Worm (Caenorhabditis elegans) whole organism, mixed stage, embryonic: ENCODE results near the gene F35C11.6.

Experiments used
- M03D4.4 ChIP-seq: sonication (generic microtip); optimal IDR thresholded peaks from 2 replicates; lab custom pipeline; 2017; ENCODE audit warnings: mild to moderate bottlenecking, missing genetic modification characterization, missing compliant biosample characterization
- bed-3 ChIP-seq: fragments of 200-800 bp; sonication (Bioruptor generic); optimal IDR thresholded peaks from 3 replicates; lab custom pipeline; 2018; ENCODE audit warnings: mild to moderate bottlenecking, missing genetic modification characterization, moderate library complexity, missing compliant biosample characterization
- ceh-39 ChIP-seq: fragments of 150-350 bp; optimal IDR thresholded peaks from 2 replicates; lab custom pipeline; 2014; ENCODE audit warnings: missing biosample characterization, missing genetic modification characterization
- ceh-43 ChIP-seq: fragments of 200-800 bp; sonication (Bioruptor generic); optimal IDR thresholded peaks from 2 replicates; lab custom pipeline; 2018; ENCODE audit warnings: mild to moderate bottlenecking, missing genetic modification characterization, moderate library complexity, missing compliant biosample characterization
- ceh-83 ChIP-seq: fragments of 200-800 bp; sonication (Bioruptor generic); optimal IDR thresholded peaks from 2 replicates; lab custom pipeline; 2018; ENCODE audit warnings: mild to moderate bottlenecking, missing genetic modification characterization, missing compliant biosample characterization
- ces-1 ChIP-seq: fragments of 150-350 bp; optimal IDR thresholded peaks from 2 replicates; lab custom pipeline; 2014; ENCODE audit warnings: missing biosample characterization, missing genetic modification reagents, missing genetic modification characterization
- cnd-1 ChIP-seq: fragments of 200-800 bp; sonication (Bioruptor generic); optimal IDR thresholded peaks from 2 replicates; lab custom pipeline; 2018; ENCODE audit warnings: mild to moderate bottlenecking, missing genetic modification characterization, missing compliant biosample characterization
- drap-1 ChIP-seq: fragments of 200-800 bp; sonication (Bioruptor generic); optimal IDR thresholded peaks from 3 replicates; lab custom pipeline; 2018; ENCODE audit warnings: mild to moderate bottlenecking, missing genetic modification characterization, missing compliant biosample characterization
- elt-1 ChIP-seq: sonication (generic microtip); optimal IDR thresholded peaks from 2 replicates; lab custom pipeline; 2017; ENCODE audit warnings: missing genetic modification characterization, mild to moderate bottlenecking, missing compliant biosample characterization, antibody characterized with exemption, moderate library complexity, borderline replicate concordance; ENCODE audit not compliant: insufficient read depth
- elt-3 ChIP-seq: fragments of 150-350 bp; optimal IDR thresholded peaks from 2 replicates; lab custom pipeline; 2014; ENCODE audit warnings: missing biosample characterization, missing genetic modification characterization
- flh-1 ChIP-seq: fragments of 200-800 bp; sonication (Bioruptor generic); optimal IDR thresholded peaks from 2 replicates; lab custom pipeline; 2018; ENCODE audit warnings: mild to moderate bottlenecking, missing genetic modification characterization, moderate library complexity, missing compliant biosample characterization
- ham-2 ChIP-seq: fragments of 200-800 bp; sonication (Bioruptor generic); optimal IDR thresholded peaks from 2 replicates; lab custom pipeline; 2018; ENCODE audit warnings: mild to moderate bottlenecking, missing genetic modification characterization, missing compliant biosample characterization
- hlh-1 ChIP-seq: fragments of 150-350 bp; optimal IDR thresholded peaks from 2 replicates; lab custom pipeline; 2014; ENCODE audit warnings: missing biosample characterization, missing genetic modification reagents, missing genetic modification characterization
- lin-13 ChIP-seq: fragments of 150-350 bp; optimal IDR thresholded peaks from 2 replicates; lab custom pipeline; 2014; ENCODE audit warnings: missing biosample characterization, missing genetic modification characterization
- lin-32 ChIP-seq: fragments of 200-800 bp; sonication (Bioruptor generic); optimal IDR thresholded peaks from 2 replicates; lab custom pipeline; 2018; ENCODE audit warnings: mild to moderate bottlenecking, missing genetic modification characterization, missing compliant biosample characterization
- lsy-2 ChIP-seq: fragments of 150-350 bp; optimal IDR thresholded peaks from 2 replicates; lab custom pipeline; 2014; ENCODE audit warnings: missing biosample characterization, missing genetic modification characterization
- mep-1 ChIP-seq: fragments of 150-350 bp; optimal IDR thresholded peaks from 2 replicates; lab custom pipeline; 2017; ENCODE audit warnings: missing biosample characterization, missing genetic modification reagents, missing genetic modification characterization, inconsistent platforms
- mls-2 ChIP-seq: sonication (generic microtip); optimal IDR thresholded peaks from 2 replicates; lab custom pipeline; 2016; ENCODE audit warnings: mild to moderate bottlenecking, missing genetic modification characterization, moderate library complexity, missing compliant biosample characterization
- nhr-12 ChIP-seq: fragments of 150-350 bp; optimal IDR thresholded peaks from 2 replicates; lab custom pipeline; 2014; ENCODE audit warnings: missing biosample characterization, missing genetic modification characterization
- nhr-2 ChIP-seq: fragments of 150-350 bp; optimal IDR thresholded peaks from 2 replicates; lab custom pipeline; 2014; ENCODE audit warnings: missing biosample characterization, missing genetic modification characterization
- nhr-237 ChIP-seq: fragments of 150-350 bp; optimal IDR thresholded peaks from 2 replicates; lab custom pipeline; 2014; ENCODE audit warnings: missing biosample characterization, missing genetic modification characterization
- nhr-28 ChIP-seq: fragments of 150-350 bp; optimal IDR thresholded peaks from 2 replicates; lab custom pipeline; 2014; ENCODE audit warnings: missing biosample characterization, missing genetic modification characterization
- nhr-76 ChIP-seq: sonication (generic microtip); optimal IDR thresholded peaks from 2 replicates; lab custom pipeline; 2017; ENCODE audit warnings: missing biosample characterization, missing genetic modification characterization
- pha-4 ChIP-seq: fragments of 150-350 bp; optimal IDR thresholded peaks from 2 replicates; lab custom pipeline; 2018; ENCODE audit warnings: missing biosample characterization, missing genetic modification reagents, missing genetic modification characterization
- sem-2 ChIP-seq: fragments of 200-800 bp; sonication (Bioruptor generic); optimal IDR thresholded peaks from 2 replicates; lab custom pipeline; 2018; ENCODE audit warnings: mild to moderate bottlenecking, missing genetic modification characterization, missing compliant biosample characterization
- snpc-4 ChIP-seq: fragments of 150-350 bp; optimal IDR thresholded peaks from 2 replicates; lab custom pipeline; 2014; ENCODE audit warnings: missing biosample characterization, missing genetic modification characterization
- sptf-1 ChIP-seq: sonication (generic microtip); optimal IDR thresholded peaks from 2 replicates; lab custom pipeline; 2017; ENCODE audit warnings: mild to moderate bottlenecking, missing genetic modification characterization, moderate library complexity, missing compliant biosample characterization
- tbx-8 ChIP-seq: fragments of 200-800 bp; sonication (Bioruptor generic); optimal IDR thresholded peaks from 2 replicates; lab custom pipeline; 2018; ENCODE audit warnings: mild to moderate bottlenecking, missing genetic modification characterization, moderate library complexity, missing compliant biosample characterization
- unc-120 ChIP-seq: sonication (generic microtip); optimal IDR thresholded peaks from 2 replicates; lab custom pipeline; 2017; ENCODE audit warnings: missing genetic modification characterization, missing compliant biosample characterization; ENCODE audit not compliant: poor library complexity, severe bottlenecking
- unc-39 ChIP-seq: fragments of 150-350 bp; optimal IDR thresholded peaks from 2 replicates; lab custom pipeline; 2014; ENCODE audit warnings: missing biosample characterization, missing genetic modification characterization
- unc-62 ChIP-seq: fragments of 150-350 bp; optimal IDR thresholded peaks from 2 replicates; lab custom pipeline; 2014; ENCODE audit warnings: missing biosample characterization, missing genetic modification reagents, missing genetic modification characterization
- zip-8 ChIP-seq: fragments of 150-350 bp; optimal IDR thresholded peaks from 2 replicates; lab custom pipeline; 2014; ENCODE audit warnings: missing biosample characterization, missing genetic modification characterization
- ztf-11 ChIP-seq: fragments of 150-350 bp; optimal IDR thresholded peaks from 2 replicates; lab custom pipeline; 2014; ENCODE audit warnings: missing biosample characterization, missing genetic modification characterization

Gene F35C11.6

DNA sequence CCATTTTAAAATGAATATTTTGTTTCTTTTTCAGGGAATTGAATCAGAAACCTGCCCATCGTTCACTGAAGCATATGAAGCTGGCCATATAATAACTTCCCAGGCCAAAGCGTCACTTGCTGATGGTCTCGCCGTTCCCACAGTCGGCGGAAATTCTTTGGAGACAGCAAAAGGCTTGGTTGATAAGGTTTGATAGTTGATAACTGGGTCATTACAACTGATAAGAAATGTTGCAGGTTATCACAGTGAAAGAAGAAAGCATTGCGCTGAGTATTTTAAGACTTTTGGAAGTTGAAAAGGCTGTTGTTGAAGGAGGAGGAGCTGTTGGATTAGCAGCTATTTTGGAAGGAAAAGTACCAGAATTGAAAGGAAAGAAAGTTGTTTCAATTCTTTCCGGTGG lies 7.6 kb upstream of the F35C11.6 start:
- no peak for TF ChIP-seq elt-1 (tag; lab: Kevin White, UChicago)
- TF ChIP-seq nhr-237, result no peak
- TF ChIP-seq nhr-12 (tag; lab: Kevin White, UChicago), result no peak
- no peak for TF ChIP-seq unc-39 (tag; lab: Kevin White, UChicago)
- TF ChIP-seq elt-3 (tag; lab: Kevin White, UChicago), result no peak
- TF ChIP-seq nhr-76, result no peak
- TF ChIP-seq ces-1 (GFP tag; lab: Kevin White, UChicago), result no peak
- no peak for TF ChIP-seq tbx-8 (GFP tag; lab: Kevin White, UChicago)
- no peak for TF ChIP-seq bed-3 (GFP tag; lab: Kevin White, UChicago)
- no peak for TF ChIP-seq M03D4.4 (tag; lab: Kevin White, UChicago)
- no peak for TF ChIP-seq ztf-11 (tag; lab: Kevin White, UChicago)
- no peak for TF ChIP-seq mep-1 (tag; lab: Kevin White, UChicago)
- no peak for TF ChIP-seq snpc-4 (tag; lab: Kevin White, UChicago)
- TF ChIP-seq, all 35 proteins: peak for 0

- TF ChIP-seq hlh-1 (tag; lab: Kevin White, UChicago), result no peak
- TF ChIP-seq zip-8 (tag; lab: Kevin White, UChicago), result no peak
- no peak for TF ChIP-seq flh-1 (GFP tag; lab: Kevin White, UChicago)
- no peak for TF ChIP-seq snpc-4 (tag; lab: Kevin White, UChicago)
- TF ChIP-seq ceh-43 (GFP tag; lab: Kevin White, UChicago), result no peak
- no peak for TF ChIP-seq unc-39 (tag; lab: Kevin White, UChicago)
- no peak for TF ChIP-seq elt-1 (tag; lab: Kevin White, UChicago)
- TF ChIP-seq lin-13 (tag; lab: Kevin White, UChicago), result no peak
Observed at ce11 chrII:8264619-8265018, 5.7 kb upstream of the F35C11.6 start, which contains the start of gene srdh-1. Gene srdh-1, plus strand, starts transcription at chrII:8264661.

ce11 chrII:8263562-8263961 lies 4.6 kb upstream of the F35C11.6 start:
- TF ChIP-seq ceh-43 (GFP tag; lab: Kevin White, UChicago) (no peak), tbx-8 (GFP tag; lab: Kevin White, UChicago) (no peak), flh-1 (GFP tag; lab: Kevin White, UChicago) (no peak), mls-2 (tag; lab: Kevin White, UChicago) (no peak), ztf-11 (tag; lab: Kevin White, UChicago) (no peak), zip-8 (tag; lab: Kevin White, UChicago) (no peak), snpc-4 (tag; lab: Kevin White, UChicago) (no peak), unc-39 (tag; lab: Kevin White, UChicago) (no peak), ceh-83 (GFP tag; lab: Kevin White, UChicago) (no peak), lin-32 (GFP tag; lab: Kevin White, UChicago) (no peak), bed-3 (GFP tag; lab: Kevin White, UChicago) (no peak), ceh-39 (no peak), elt-1 (tag; lab: Kevin White, UChicago) (no peak), nhr-12 (tag; lab: Kevin White, UChicago) (no peak), nhr-76 (no peak), ham-2 (GFP tag; lab: Kevin White, UChicago) (no peak), cnd-1 (tag; lab: Kevin White, UChicago) (no peak), sem-2 (GFP tag; lab: Kevin White, UChicago) (no peak), nhr-28 (tag; lab: Kevin White, UChicago) (no peak)

DNA sequence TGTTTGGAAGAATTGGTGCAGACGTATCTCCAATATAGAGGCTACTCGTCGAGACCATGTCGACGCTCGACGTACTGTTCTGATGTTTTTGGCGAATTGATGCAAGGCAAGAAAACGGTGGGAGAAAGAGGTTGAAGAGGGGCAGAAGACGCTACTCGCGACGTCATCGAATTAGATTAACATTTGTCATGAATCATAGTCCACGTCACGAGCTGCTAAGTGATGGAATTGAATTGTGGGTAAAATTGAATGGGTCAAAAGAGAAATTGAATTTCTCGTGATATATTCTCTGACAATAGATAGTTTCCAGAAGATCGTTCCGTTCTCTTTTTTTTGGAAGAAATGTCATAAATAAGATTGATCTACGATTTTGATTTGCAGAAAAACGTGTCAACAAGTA lies 736 bp upstream of the F35C11.6 start:
- no peak for TF ChIP-seq sptf-1 (tag; lab: Kevin White, UChicago)

DNA sequence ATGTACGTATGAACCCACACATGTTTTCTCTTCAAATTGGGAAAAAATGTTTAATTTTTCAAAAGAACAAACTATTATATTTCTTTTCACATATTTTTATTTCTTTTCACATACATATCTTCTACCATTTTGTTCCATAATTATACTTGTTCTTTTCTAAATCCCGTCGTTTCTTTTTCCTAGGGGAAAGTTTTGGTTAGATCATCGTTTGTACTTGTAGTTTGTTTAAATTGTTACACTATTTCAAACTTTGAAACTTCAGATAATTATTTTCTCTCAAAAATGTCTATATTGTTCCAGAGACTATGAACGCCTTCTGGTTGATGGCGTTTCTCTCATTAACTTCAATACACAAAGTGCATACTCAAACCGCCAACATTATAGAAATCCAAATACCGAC lies 2.9 kb downstream of the F35C11.6 start, which contains the start of gene F35C11.7:
TSS of gene F35C11.7 (plus strand) at position 301 of the 400 bp plus-strand sequence.
- no peak for TF ChIP-seq ceh-39
- TF ChIP-seq zip-8 (tag; lab: Kevin White, UChicago), result no peak
- no peak for TF ChIP-seq pha-4 (tag; lab: Kevin White, UChicago)
- no peak for TF ChIP-seq ces-1 (GFP tag; lab: Kevin White, UChicago)
- no peak for TF ChIP-seq nhr-2 (tag; lab: Kevin White, UChicago)
- TF ChIP-seq drap-1, result no peak
- TF ChIP-seq nhr-12 (tag; lab: Kevin White, UChicago), result no peak
- no peak for TF ChIP-seq bed-3 (GFP tag; lab: Kevin White, UChicago)
- TF ChIP-seq sptf-1 (tag; lab: Kevin White, UChicago), result no peak
- no peak for TF ChIP-seq flh-1 (GFP tag; lab: Kevin White, UChicago)
- TF ChIP-seq unc-62, result no peak
- no peak for TF ChIP-seq lsy-2 (tag; lab: Kevin White, UChicago)
- no peak for TF ChIP-seq ceh-83 (GFP tag; lab: Kevin White, UChicago)
- TF ChIP-seq ceh-43 (GFP tag; lab: Kevin White, UChicago), result no peak
- TF ChIP-seq cnd-1 (tag; lab: Kevin White, UChicago), result no peak
- TF ChIP-seq unc-120 (tag; lab: Kevin White, UChicago), result no peak
- no peak for TF ChIP-seq M03D4.4 (tag; lab: Kevin White, UChicago)
